Fruit fly (Drosophila melanogaster): ENCODE measurements around the gene Sfp65A.
A peak's percentile ranks its signal among the peaks of the same experiment; 100 is the strongest.

The Sfp65A gene

DNA sequence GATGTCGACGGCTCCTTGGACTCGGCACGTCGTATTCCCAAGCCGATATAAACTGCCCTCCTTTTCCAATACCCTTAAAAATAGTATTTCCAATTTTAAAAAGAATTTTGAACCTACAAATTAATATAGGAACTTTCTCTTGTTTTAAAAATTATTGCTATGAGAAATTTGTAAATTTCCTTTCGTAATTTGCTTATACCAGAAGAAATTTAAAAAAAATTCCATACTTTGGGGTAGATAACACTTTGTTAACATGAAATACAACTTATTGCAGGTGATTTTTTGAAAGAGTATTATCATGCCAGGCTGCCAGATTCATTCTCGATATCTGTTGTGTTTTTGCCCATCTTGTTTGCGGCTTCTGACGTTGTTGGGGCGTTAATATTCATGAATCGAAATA lies 47.6 kb upstream of the Sfp65A start (continued):
- TF ChIP-seq fkh (GFP tag; optimal IDR thresholded peaks at IDR 0.05) = no peak
- no peak for TF ChIP-seq CG11762 (GFP tag; optimal IDR thresholded peaks at IDR 0.05; ENCODE audit: insufficient read depth)
- TF ChIP-seq CG6792 (GFP tag; optimal IDR thresholded peaks at IDR 0.05) = no peak
- TF ChIP-seq fd85E (GFP tag; optimal IDR thresholded peaks at IDR 0.05) = no peak
- TF ChIP-seq CG11294 (GFP tag; IDR thresholded peaks at IDR 0.05) = no peak
- TF ChIP-seq OdsH (GFP tag; optimal IDR thresholded peaks at IDR 0.05) = peak; percentile 8
- no peak for TF ChIP-seq CG6276 (GFP tag; optimal IDR thresholded peaks at IDR 0.05)
- peak; percentile 32 for TF ChIP-seq Sox102F (GFP tag; optimal IDR thresholded peaks at IDR 0.05)
- no peak for TF ChIP-seq CG1621 (tag; optimal IDR thresholded peaks at IDR 0.05)
- TF ChIP-seq Blimp-1 (GFP tag; optimal IDR thresholded peaks at IDR 0.05) = no peak
- no peak for TF ChIP-seq CG9139 (GFP tag; optimal IDR thresholded peaks at IDR 0.05)

DNA sequence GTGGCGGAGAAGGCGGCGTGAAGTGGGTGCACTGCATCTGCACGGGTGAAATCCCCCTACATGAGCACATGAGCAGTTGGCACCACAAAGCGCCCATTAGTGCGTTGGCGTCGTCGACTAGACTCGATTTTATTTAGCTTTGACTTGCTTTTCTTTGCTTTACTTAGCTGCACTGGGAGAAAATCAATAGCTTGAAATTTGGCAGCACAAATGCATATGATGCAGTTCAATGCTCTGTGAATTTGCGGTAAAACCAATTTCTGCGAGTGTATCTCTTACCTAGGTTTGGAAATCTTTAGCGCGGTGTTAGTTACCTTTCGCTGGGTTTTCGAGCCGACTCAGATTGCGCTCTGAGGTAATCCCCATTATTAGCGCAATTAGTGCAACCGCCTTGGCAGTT lies 45.2 kb upstream of the Sfp65A start:
- TF ChIP-seq CG34406 (GFP tag; optimal IDR thresholded peaks at IDR 0.05) = no peak
- TF ChIP-seq CG9139 (GFP tag; optimal IDR thresholded peaks at IDR 0.05) = no peak
- no peak for TF ChIP-seq CG7368 (GFP tag; optimal IDR thresholded peaks at IDR 0.05)
- no peak for TF ChIP-seq Gug (GFP tag; IDR thresholded peaks at IDR 0.05)
- no peak for TF ChIP-seq Blimp-1 (GFP tag; optimal IDR thresholded peaks at IDR 0.05)
- TF ChIP-seq topi (GFP tag; optimal IDR thresholded peaks at IDR 0.05) = no peak
- TF ChIP-seq CG11762 (GFP tag; optimal IDR thresholded peaks at IDR 0.05; ENCODE audit: insufficient read depth) = no peak
- no peak for TF ChIP-seq CG8119 (GFP tag; IDR thresholded peaks at IDR 0.05)
- peak; percentile 37 for TF ChIP-seq CG6276 (GFP tag; optimal IDR thresholded peaks at IDR 0.05)
- TF ChIP-seq Ets96B (tag; optimal IDR thresholded peaks at IDR 0.05) = no peak
- TF ChIP-seq spab (GFP tag; optimal IDR thresholded peaks at IDR 0.05) = no peak
- TF ChIP-seq CG3032 (tag; optimal IDR thresholded peaks at IDR 0.05) = no peak
- TF ChIP-seq CG11902 (GFP tag; optimal IDR thresholded peaks at IDR 0.05) = no peak
- TF ChIP-seq Eip93F (GFP tag; optimal IDR thresholded peaks at IDR 0.05) = no peak
- TF ChIP-seq Eip78C (GFP tag) = peak; percentile 39
- TF ChIP-seq CG1621 (tag; optimal IDR thresholded peaks at IDR 0.05) = no peak
- TF ChIP-seq CG15336 (GFP tag; IDR thresholded peaks at IDR 0.05) = 0 out of 2 replicates have a peak, but pooled peaks have one; percentile 12
- no peak for TF ChIP-seq net (GFP tag; optimal IDR thresholded peaks at IDR 0.05)
- TF ChIP-seq dac (GFP tag; optimal IDR thresholded peaks at IDR 0.05) = no peak
- TF ChIP-seq CG6163 (GFP tag; IDR thresholded peaks at IDR 0.05) = 0 out of 3 replicates have a peak, but pooled peaks have one; percentile 9
- no peak for TF ChIP-seq Hr38 (GFP tag; optimal IDR thresholded peaks at IDR 0.05)
- TF ChIP-seq CG6854 (GFP tag; optimal IDR thresholded peaks at IDR 0.05) = no peak
- no peak for TF ChIP-seq CG6792 (GFP tag; optimal IDR thresholded peaks at IDR 0.05)
- no peak for TF ChIP-seq achi (GFP tag; optimal IDR thresholded peaks at IDR 0.05)
- TF ChIP-seq svp (GFP tag) = no peak
- TF ChIP-seq Lpt (GFP tag; optimal IDR thresholded peaks at IDR 0.05) = no peak
- TF ChIP-seq salr (GFP tag; optimal IDR thresholded peaks at IDR 0.05) = no peak
- TF ChIP-seq eg (GFP tag; IDR thresholded peaks at IDR 0.05) = peak; percentile 58
- TF ChIP-seq Sox14 (GFP tag; optimal IDR thresholded peaks at IDR 0.05) = no peak
- no peak for TF ChIP-seq esn (GFP tag; optimal IDR thresholded peaks at IDR 0.05)
- TF ChIP-seq fkh (GFP tag; optimal IDR thresholded peaks at IDR 0.05) = no peak
- no peak for TF ChIP-seq CG6808 (GFP tag; optimal IDR thresholded peaks at IDR 0.05)
- TF ChIP-seq CG3919 (GFP tag; optimal IDR thresholded peaks at IDR 0.05) = peak; percentile 27
- peak; percentile 63 for TF ChIP-seq Hr4 (GFP tag; optimal IDR thresholded peaks at IDR 0.05)
- TF ChIP-seq CG4318 (GFP tag; optimal IDR thresholded peaks at IDR 0.05) = peak; percentile 2
- TF ChIP-seq Eip75B (GFP tag; optimal IDR thresholded peaks at IDR 0.05) = no peak
- TF ChIP-seq CG8319 (GFP tag; optimal IDR thresholded peaks at IDR 0.05) = no peak
- TF ChIP-seq Hr39 (GFP tag; optimal IDR thresholded peaks at IDR 0.05) = no peak
- TF ChIP-seq CG32006 (GFP tag; optimal IDR thresholded peaks at IDR 0.05) = peak; percentile 44
- no peak for TF ChIP-seq Smox (GFP tag; optimal IDR thresholded peaks at IDR 0.05)
- TF ChIP-seq fd85E (GFP tag; optimal IDR thresholded peaks at IDR 0.05) = no peak
- no peak for TF ChIP-seq lz (GFP tag; optimal IDR thresholded peaks at IDR 0.05)
- TF ChIP-seq fd59A (GFP tag; optimal IDR thresholded peaks at IDR 0.05) = no peak
- TF ChIP-seq Ets21C (GFP tag; optimal IDR thresholded peaks at IDR 0.05) = no peak
- no peak for TF ChIP-seq cyc (GFP tag; optimal IDR thresholded peaks at IDR 0.05)
- TF ChIP-seq CG10669 (GFP tag; optimal IDR thresholded peaks at IDR 0.05) = no peak
